Fruit fly (Drosophila melanogaster) whole organism, prepupa: ENCODE measurements around the gene APP-BP1.

ENCODE experiments used
- CG8319 ChIP-seq: fragments of 200-800 bp; sonication (Bioruptor generic); optimal IDR thresholded peaks from 3 replicates; lab custom pipeline; 2016; ENCODE audit warnings: missing biosample characterization, missing genetic modification characterization
- Eip75B ChIP-seq: fragments of 200-800 bp; sonication (Bioruptor generic); optimal IDR thresholded peaks from 3 replicates; lab custom pipeline; 2016; ENCODE audit warnings: missing biosample characterization, missing genetic modification characterization
- Met ChIP-seq: fragments of 200-800 bp; sonication (Bioruptor generic); optimal IDR thresholded peaks from 3 replicates; lab custom pipeline; 2016; ENCODE audit warnings: missing biosample characterization, missing genetic modification characterization
- Sox102F ChIP-seq: fragments of 200-800 bp; sonication (Bioruptor generic); optimal IDR thresholded peaks from 2 replicates; lab custom pipeline; 2016; ENCODE audit warnings: missing biosample characterization, mild to moderate bottlenecking, missing genetic modification characterization
- Sox14 ChIP-seq: fragments of 200-800 bp; sonication (Bioruptor generic); optimal IDR thresholded peaks from 3 replicates; lab custom pipeline; 2016; ENCODE audit warnings: missing biosample characterization, missing genetic modification characterization
- Sox15 ChIP-seq: fragments of 200-800 bp; sonication (Bioruptor generic); optimal IDR thresholded peaks from 3 replicates; lab custom pipeline; 2016; ENCODE audit warnings: missing biosample characterization, missing genetic modification characterization
- eg ChIP-seq: fragments of 200-800 bp; sonication (Bioruptor generic); IDR thresholded peaks from 3 replicates; pipeline ENCODE4 v1.3.6; 2022; ENCODE audit warnings: missing biosample characterization, missing genetic modification characterization
- esn ChIP-seq: fragments of 200-800 bp; sonication (Bioruptor generic); optimal IDR thresholded peaks from 2 replicates; lab custom pipeline; 2016; ENCODE audit warnings: missing biosample characterization, mild to moderate bottlenecking, missing genetic modification characterization, moderate library complexity

dm6 chr3L:11070372-11070854 lies 27.8 kb upstream of the APP-BP1 start, which contains the start of gene Mocs1:
- TF ChIP-seq Sox15 (GFP tag; lab: Kevin White, UChicago): no peak
- no peak for TF ChIP-seq CG8319 (GFP tag; lab: Kevin White, UChicago)
- TF ChIP-seq Eip75B (GFP tag; lab: Kevin White, UChicago): no peak
- no peak for TF ChIP-seq Met
- no peak for TF ChIP-seq esn (GFP tag; lab: Kevin White, UChicago)
- no peak; the same call in 1 of the 3 replicates for TF ChIP-seq eg (GFP tag; lab: Robert Waterston, UW)
- no peak for TF ChIP-seq Sox102F (GFP tag; lab: Kevin White, UChicago)
- TF ChIP-seq Sox14 (GFP tag; lab: Kevin White, UChicago): no peak
